Worm (Caenorhabditis elegans): Measurements from ENCODE around the gene K09G1.1.

K09G1.1 gene

DNA sequence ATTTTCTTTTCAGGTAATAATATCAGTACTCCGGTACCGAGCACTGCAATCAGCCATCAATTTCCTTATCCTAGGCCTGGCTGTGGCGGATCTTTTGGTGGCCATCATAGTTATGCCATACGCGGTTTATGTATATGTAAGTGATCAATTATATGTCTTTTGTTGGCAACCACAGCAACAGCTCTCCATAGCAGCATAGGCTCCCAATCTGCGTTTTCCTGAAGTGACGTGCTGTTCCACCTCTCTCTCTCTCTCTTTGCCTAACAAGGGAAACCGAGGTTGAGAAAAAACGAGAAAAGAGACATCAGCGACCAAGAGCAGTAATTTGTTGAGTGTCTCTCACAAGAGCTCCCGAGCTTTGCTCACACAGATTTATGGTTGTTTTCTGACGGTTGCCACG lies 25.9 kb downstream of the K09G1.1 start:
- TF ChIP-seq mbf-1 (tag; optimal IDR thresholded peaks at IDR 0.05) (no peak), ceh-16 (tag; optimal IDR thresholded peaks at IDR 0.05) (no peak)

DNA sequence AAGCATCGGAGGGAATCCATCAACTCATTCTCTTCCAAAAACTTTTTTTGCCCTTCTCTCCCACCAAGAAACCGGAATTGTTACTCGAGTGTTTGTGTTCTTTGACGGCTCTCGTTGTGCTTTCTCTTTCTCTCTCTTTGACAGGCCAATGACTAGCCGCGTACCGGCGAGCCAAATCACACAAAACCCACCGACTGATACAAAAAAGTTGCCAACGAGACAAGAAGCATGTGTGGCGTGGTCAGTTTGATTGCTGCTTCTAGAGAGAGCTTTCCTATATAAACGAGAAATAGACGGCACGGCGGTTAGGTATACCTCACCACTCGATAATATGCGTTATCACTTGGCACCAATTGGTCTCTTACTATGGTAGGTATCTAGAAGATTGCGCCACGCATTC lies 32.4 kb downstream of the K09G1.1 start, which contains the start of gene pqn-63:
Gene pqn-63, plus strand, starts transcription at position 307 of the 400 bp plus-strand sequence.
- TF ChIP-seq sma-9 (GFP tag; optimal IDR thresholded peaks at IDR 0.05) (no peak), sma-9 (tag; optimal IDR thresholded peaks at IDR 0.05) (no peak), unc-55 (GFP tag; optimal IDR thresholded peaks at IDR 0.05) (no peak), peb-1 (tag; optimal IDR thresholded peaks at IDR 0.05) (no peak), nhr-6 (tag; optimal IDR thresholded peaks at IDR 0.05) (no peak), nhr-77 (tag; optimal IDR thresholded peaks at IDR 0.05) (no peak), nhr-23 (tag; optimal IDR thresholded peaks at IDR 0.05) (no peak), skn-1 (tag; optimal IDR thresholded peaks at IDR 0.05) (no peak), ZK546.5 (tag; optimal IDR thresholded peaks at IDR 0.05) (no peak), ztf-11 (tag; optimal IDR thresholded peaks at IDR 0.05) (no peak), R02D3.7 (tag; optimal IDR thresholded peaks at IDR 0.05) (no peak), zag-1 (tag; optimal IDR thresholded peaks at IDR 0.05) (no peak), ztf-1 (GFP tag; conservative IDR thresholded peaks at IDR 0.05) (no peak), snpc-4 (tag; optimal IDR thresholded peaks at IDR 0.05) (no peak)

DNA sequence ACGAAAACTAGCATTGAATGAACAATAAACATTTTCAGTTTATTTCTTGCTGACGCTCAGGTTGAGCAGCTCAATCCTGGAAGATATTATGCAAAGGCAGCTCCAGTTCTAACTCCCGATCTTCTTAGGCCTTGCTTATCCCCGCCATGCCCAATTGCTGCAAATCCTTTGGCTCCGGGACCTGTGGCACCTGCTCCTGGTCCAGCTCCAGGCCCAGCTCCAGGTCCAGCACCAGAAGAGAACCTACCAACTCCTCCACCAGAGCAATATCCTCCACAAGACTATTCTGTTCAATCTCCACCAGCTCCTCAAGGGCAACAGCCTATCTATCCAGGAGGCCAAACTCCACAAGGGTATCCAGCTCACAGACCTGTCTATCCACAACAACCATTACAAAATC lies 32.8 kb downstream of the K09G1.1 start:
- TF ChIP-seq nhr-23 (tag; optimal IDR thresholded peaks at IDR 0.05) (no peak), F13H6.1 (tag; optimal IDR thresholded peaks at IDR 0.05) (no peak), Y55F3AM.14 (GFP tag; optimal IDR thresholded peaks at IDR 0.05) (no peak), elt-1 (tag; optimal IDR thresholded peaks at IDR 0.05) (no peak), nhr-11 (tag; optimal IDR thresholded peaks at IDR 0.05) (no peak), gmeb-1 (tag; optimal IDR thresholded peaks at IDR 0.05) (no peak), elt-3 (tag; optimal IDR thresholded peaks at IDR 0.05) (no peak), C34F6.9 (tag; optimal IDR thresholded peaks at IDR 0.05) (no peak), ceh-82 (tag; optimal IDR thresholded peaks at IDR 0.05) (no peak), peb-1 (tag; optimal IDR thresholded peaks at IDR 0.05) (no peak), nhr-237 (tag; optimal IDR thresholded peaks at IDR 0.05) (no peak), alr-1 (tag; optimal IDR thresholded peaks at IDR 0.05) (no peak), mbf-1 (tag; optimal IDR thresholded peaks at IDR 0.05) (no peak), unc-39 (tag; optimal IDR thresholded peaks at IDR 0.05) (no peak), nhr-12 (tag; optimal IDR thresholded peaks at IDR 0.05) (no peak), ZK546.5 (tag; optimal IDR thresholded peaks at IDR 0.05) (no peak), fos-1 (tag; optimal IDR thresholded peaks at IDR 0.05) (no peak)

DNA sequence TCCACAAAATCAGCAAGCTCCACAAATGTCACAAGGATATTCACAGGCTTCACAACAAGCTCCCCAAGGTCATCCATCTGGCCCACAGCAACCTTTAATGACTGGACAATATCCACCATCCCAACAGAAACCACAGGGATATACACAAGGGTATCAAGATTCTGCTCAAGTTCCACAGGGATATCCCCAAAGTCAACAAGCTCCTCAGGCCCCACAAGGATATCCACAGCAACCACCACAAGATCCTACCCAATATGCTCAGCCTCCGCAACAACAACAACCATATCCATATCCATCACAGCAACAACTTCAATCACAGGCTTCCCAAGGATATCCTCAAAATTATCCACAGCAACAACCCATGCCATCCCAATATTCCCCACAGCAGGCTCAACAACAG lies 33.3 kb downstream of the K09G1.1 start:
- TF ChIP-seq sma-9 (GFP tag; optimal IDR thresholded peaks at IDR 0.05) = no peak
- no peak for TF ChIP-seq sma-9 (tag; optimal IDR thresholded peaks at IDR 0.05)
- TF ChIP-seq nhr-11 (tag; optimal IDR thresholded peaks at IDR 0.05) = no peak
- TF ChIP-seq alr-1 (tag; optimal IDR thresholded peaks at IDR 0.05) = no peak
- TF ChIP-seq sma-3 (GFP tag; optimal IDR thresholded peaks at IDR 0.05) = no peak
- TF ChIP-seq nhr-23 (tag; optimal IDR thresholded peaks at IDR 0.05) = no peak
- TF ChIP-seq elt-1 (tag; optimal IDR thresholded peaks at IDR 0.05) = no peak
- no peak for TF ChIP-seq ceh-16 (tag; optimal IDR thresholded peaks at IDR 0.05)
- TF ChIP-seq peb-1 (tag; optimal IDR thresholded peaks at IDR 0.05) = no peak
- TF ChIP-seq ztf-11 (tag; optimal IDR thresholded peaks at IDR 0.05) = no peak
- TF ChIP-seq mbf-1 (tag; optimal IDR thresholded peaks at IDR 0.05) = no peak
- no peak for TF ChIP-seq lin-39 (tag; optimal IDR thresholded peaks at IDR 0.05)
- no peak for TF ChIP-seq Y55F3AM.14 (GFP tag; optimal IDR thresholded peaks at IDR 0.05)
- TF ChIP-seq fos-1 (tag; optimal IDR thresholded peaks at IDR 0.05) = no peak
- TF ChIP-seq sem-4 (tag; optimal IDR thresholded peaks at IDR 0.05) = no peak
- no peak for TF ChIP-seq aly-2 (tag; optimal IDR thresholded peaks at IDR 0.05)
- TF ChIP-seq nhr-6 (tag; optimal IDR thresholded peaks at IDR 0.05) = no peak
- no peak for TF ChIP-seq elt-3 (tag; optimal IDR thresholded peaks at IDR 0.05)

DNA sequence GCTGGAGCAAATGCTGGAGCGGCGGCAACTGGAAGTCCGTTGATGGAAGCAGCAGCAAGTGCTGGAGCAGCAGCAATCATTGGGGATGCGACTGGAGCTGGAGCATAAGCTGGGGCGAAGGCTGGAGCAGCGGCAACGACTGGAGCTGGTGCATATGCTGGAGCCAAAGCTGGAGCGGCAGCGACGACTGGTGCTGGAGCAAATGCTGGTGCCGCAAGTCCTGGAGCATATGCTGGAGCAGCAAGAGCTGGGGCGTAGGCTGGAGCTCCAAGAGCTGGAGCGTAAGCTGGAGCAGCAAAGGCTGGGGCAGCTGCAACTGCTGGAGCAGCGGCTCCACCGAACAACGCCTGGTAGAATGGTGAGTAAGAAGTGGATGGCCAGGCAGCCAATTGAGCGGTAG lies 35.1 kb downstream of the K09G1.1 start:
- no peak for TF ChIP-seq zag-1 (tag; optimal IDR thresholded peaks at IDR 0.05)
- no peak for TF ChIP-seq C34F6.9 (tag; optimal IDR thresholded peaks at IDR 0.05)
- TF ChIP-seq ceh-16 (tag; optimal IDR thresholded peaks at IDR 0.05) = no peak
- no peak for TF ChIP-seq mab-5 (tag; optimal IDR thresholded peaks at IDR 0.05)
- no peak for TF ChIP-seq R02D3.7 (tag; optimal IDR thresholded peaks at IDR 0.05)
- TF ChIP-seq fos-1 (tag; optimal IDR thresholded peaks at IDR 0.05) = no peak
- TF ChIP-seq dmd-4 (tag; optimal IDR thresholded peaks at IDR 0.05) = no peak
- no peak for TF ChIP-seq sma-9 (GFP tag; optimal IDR thresholded peaks at IDR 0.05)
- no peak for TF ChIP-seq sma-9 (tag; optimal IDR thresholded peaks at IDR 0.05)
- no peak for TF ChIP-seq blmp-1 (tag; optimal IDR thresholded peaks at IDR 0.05; ENCODE audit: insufficient read depth)

All from whole organism, L2 larva.